Worm (Caenorhabditis elegans): ENCODE results near the gene lbp-3.

lbp-3 gene

ce11 chrX:3301770-3302169 lies 44.6 kb downstream of the lbp-3 start, which contains the start of gene F11D5.5:
Gene F11D5.5 (plus strand): TSS chrX:3302070.
- TF ChIP-seq pax-1 (tag; optimal IDR thresholded peaks at IDR 0.05) (no peak), ceh-45 (GFP tag; IDR thresholded peaks at IDR 0.05) (no peak), unc-86 (tag; optimal IDR thresholded peaks at IDR 0.05) (no peak), ceh-30 (tag; optimal IDR thresholded peaks at IDR 0.05) (no peak), zip-5 (tag; optimal IDR thresholded peaks at IDR 0.05) (no peak), odd-2 (tag; optimal IDR thresholded peaks at IDR 0.05) (no peak), Y22D7AL.16 (tag; optimal IDR thresholded peaks at IDR 0.05) (no peak), elt-4 (tag; optimal IDR thresholded peaks at IDR 0.05) (no peak), pqm-1 (tag; optimal IDR thresholded peaks at IDR 0.05) (no peak), tbx-7 (tag; optimal IDR thresholded peaks at IDR 0.05) (no peak), ttx-3 (tag; optimal IDR thresholded peaks at IDR 0.05) (no peak), pha-4 (tag; optimal IDR thresholded peaks at IDR 0.05) (no peak), ceh-2 (tag; optimal IDR thresholded peaks at IDR 0.05) (no peak), hlh-6 (tag; optimal IDR thresholded peaks at IDR 0.05) (no peak)

ce11 chrX:3304068-3304467 lies 46.9 kb downstream of the lbp-3 start, which contains the start of gene F11D5.7:
Gene F11D5.7 (plus strand): TSS chrX:3304368.
- TF ChIP-seq ahr-1 (tag; optimal IDR thresholded peaks at IDR 0.05) (no peak), ama-1 (optimal IDR thresholded peaks at IDR 0.05) (no peak)

ce11 chrX:3306594-3307296 lies 49.6 kb downstream of the lbp-3 start:
- TF ChIP-seq unc-55 (GFP tag; optimal IDR thresholded peaks at IDR 0.05) (no peak), K02D7.2 (tag; optimal IDR thresholded peaks at IDR 0.05) (no peak), pax-1 (tag; optimal IDR thresholded peaks at IDR 0.05) (peak; percentile 99), eyg-1 (tag; optimal IDR thresholded peaks at IDR 0.05) (no peak), ref-2 (tag; optimal IDR thresholded peaks at IDR 0.05) (no peak)

Data from whole organism, late embryonic.